Fruit fly (Drosophila melanogaster) whole organism, embryonic: ENCODE measurements around the gene Rh3.

ENCODE experiments used
- ATbp ChIP-seq: fragments of 200-800 bp; sonication (Bioruptor generic); optimal IDR thresholded peaks from 2 replicates; lab custom pipeline; 2017; ENCODE audit warnings: missing biosample characterization, mild to moderate bottlenecking, missing genetic modification characterization, missing genetic modification reagents
- Adf1 ChIP-seq: fragments of 200-800 bp; sonication (Bioruptor generic); IDR thresholded peaks from 2 replicates; pipeline ENCODE4 v1.3.6; 2022; ENCODE audit warnings: missing biosample characterization, missing genetic modification characterization
- B-H1 ChIP-seq: fragments of 200-800 bp; sonication (Bioruptor generic); IDR thresholded peaks from 3 replicates; pipeline ENCODE4 v1.3.6; 2022; ENCODE audit warnings: missing biosample characterization, missing genetic modification characterization
- B-H2 ChIP-seq: fragments of 200-800 bp; sonication (Bioruptor generic); optimal IDR thresholded peaks from 2 replicates; lab custom pipeline; 2018; ENCODE audit warnings: missing biosample characterization, mild to moderate bottlenecking, missing genetic modification characterization
- CG10543 ChIP-seq: fragments of 200-800 bp; sonication (Bioruptor generic); optimal IDR thresholded peaks from 3 replicates; lab custom pipeline; 2017; ENCODE audit warnings: missing biosample characterization, mild to moderate bottlenecking, missing genetic modification characterization, moderate library complexity
- CG11093 ChIP-seq: fragments of 200-800 bp; sonication (Bioruptor generic); IDR thresholded peaks from 3 replicates; pipeline ENCODE4 v1.3.6; 2022; ENCODE audit warnings: missing biosample characterization, missing genetic modification characterization
- CG11695 ChIP-seq: fragments of 200-800 bp; sonication (Bioruptor generic); IDR thresholded peaks from 3 replicates; pipeline ENCODE4 v1.3.6; 2022; ENCODE audit warnings: missing biosample characterization, missing genetic modification characterization
- CG13775 ChIP-seq: fragments of 200-800 bp; sonication (Bioruptor generic); optimal IDR thresholded peaks from 3 replicates; lab custom pipeline; 2017; ENCODE audit warnings: missing biosample characterization, mild to moderate bottlenecking, missing genetic modification characterization
- CG16863 ChIP-seq: fragments of 200-800 bp; sonication (Bioruptor generic); optimal IDR thresholded peaks from 3 replicates; lab custom pipeline; 2016; ENCODE audit warnings: missing biosample characterization, missing genetic modification characterization
- CG18011 ChIP-seq: fragments of 200-800 bp; sonication (Bioruptor generic); optimal IDR thresholded peaks from 2 replicates; lab custom pipeline; 2017; ENCODE audit warnings: missing biosample characterization, missing genetic modification characterization, mild to moderate bottlenecking, moderate library complexity, missing genotype
- CG18599 ChIP-seq: fragments of 200-800 bp; sonication (Bioruptor generic); optimal IDR thresholded peaks from 3 replicates; lab custom pipeline; 2017; ENCODE audit warnings: missing biosample characterization, missing genetic modification characterization, mild to moderate bottlenecking, moderate library complexity, missing genetic modification reagents
- CG32772 ChIP-seq: fragments of 200-800 bp; sonication (Bioruptor generic); IDR thresholded peaks from 2 replicates; pipeline ENCODE4 v1.3.6; 2022; ENCODE audit warnings: missing biosample characterization, missing genetic modification characterization
- CG3838 ChIP-seq: fragments of 200-800 bp; sonication (Bioruptor generic); optimal IDR thresholded peaks from 3 replicates; lab custom pipeline; 2016; ENCODE audit warnings: missing biosample characterization, missing genetic modification characterization
- CG43689 ChIP-seq: fragments of 200-800 bp; sonication (Bioruptor generic); IDR thresholded peaks from 2 replicates; pipeline ENCODE4 v1.3.6; 2022; ENCODE audit warnings: missing biosample characterization, missing genetic modification characterization
- CG6254 ChIP-seq: fragments of 200-800 bp; sonication (Bioruptor generic); optimal IDR thresholded peaks from 3 replicates; lab custom pipeline; 2017; ENCODE audit warnings: mild to moderate bottlenecking, missing biosample characterization, missing genetic modification reagents, missing genetic modification characterization
- CG7271 ChIP-seq: fragments of 200-800 bp; sonication (Bioruptor generic); optimal IDR thresholded peaks from 2 replicates; lab custom pipeline; 2018; ENCODE audit warnings: missing biosample characterization, mild to moderate bottlenecking, missing genetic modification characterization, moderate library complexity
- CG8359 ChIP-seq: fragments of 200-800 bp; sonication (Bioruptor generic); optimal IDR thresholded peaks from 2 replicates; lab custom pipeline; 2017; ENCODE audit warnings: missing biosample characterization, mild to moderate bottlenecking, missing genetic modification characterization, borderline replicate concordance
- CG9437 ChIP-seq: fragments of 200-800 bp; sonication (Bioruptor generic); optimal IDR thresholded peaks from 2 replicates; lab custom pipeline; 2018; ENCODE audit warnings: missing biosample characterization, mild to moderate bottlenecking, missing genetic modification characterization
- CTCF ChIP-seq: fragments of 200-800 bp; sonication (Bioruptor generic); optimal IDR thresholded peaks from 2 replicates; lab custom pipeline; 2017; ENCODE audit warnings: missing biosample characterization, mild to moderate bottlenecking, missing genetic modification characterization, moderate library complexity
- Chrac-16 ChIP-seq: fragments of 200-800 bp; sonication (Bioruptor generic); optimal IDR thresholded peaks from 3 replicates; lab custom pipeline; 2016; ENCODE audit warnings: missing biosample characterization, missing genetic modification characterization
- Dll ChIP-seq: fragments of 200-800 bp; sonication (Bioruptor generic); IDR thresholded peaks from 4 replicates; pipeline ENCODE4 v1.3.6; 2022; ENCODE audit warnings: missing biosample characterization, missing genetic modification characterization; ENCODE audit not compliant: partially characterized antibody
- Dref ChIP-seq: fragments of 200-800 bp; sonication (Bioruptor generic); IDR thresholded peaks from 2 replicates; pipeline ENCODE4 v1.3.6; 2022; ENCODE audit warnings: missing biosample characterization, missing genetic modification characterization
- ERR ChIP-seq: fragments of 200-800 bp; sonication (Bioruptor generic); optimal IDR thresholded peaks from 2 replicates; lab custom pipeline; 2016; ENCODE audit warnings: missing biosample characterization, missing genetic modification characterization
- Fer1 ChIP-seq: fragments of 200-800 bp; sonication (Bioruptor generic); optimal IDR thresholded peaks from 2 replicates; lab custom pipeline; 2017; ENCODE audit warnings: missing biosample characterization, mild to moderate bottlenecking, missing genetic modification characterization
- Fer2 ChIP-seq: fragments of 200-800 bp; sonication (Bioruptor generic); optimal IDR thresholded peaks from 2 replicates; lab custom pipeline; 2018; ENCODE audit warnings: missing biosample characterization, mild to moderate bottlenecking, missing genetic modification characterization, moderate library complexity
- Fer3 ChIP-seq: fragments of 200-800 bp; sonication (Bioruptor generic); optimal IDR thresholded peaks from 2 replicates; lab custom pipeline; 2018; ENCODE audit warnings: missing biosample characterization, mild to moderate bottlenecking, missing genetic modification characterization, moderate library complexity
- HLH54F ChIP-seq: fragments of 200-800 bp; sonication (Bioruptor generic); optimal IDR thresholded peaks from 3 replicates; lab custom pipeline; 2016; ENCODE audit warnings: missing biosample characterization, missing genetic modification characterization
- Lhr ChIP-seq: fragments of 200-800 bp; sonication (Bioruptor generic); optimal IDR thresholded peaks from 3 replicates; lab custom pipeline; 2017; ENCODE audit warnings: mild to moderate bottlenecking, missing biosample characterization, missing genetic modification reagents, missing genetic modification characterization
- MBD-R2 ChIP-seq: fragments of 200-800 bp; sonication (Bioruptor generic); IDR thresholded peaks from 2 replicates; pipeline ENCODE4 v1.3.6; 2022; ENCODE audit warnings: missing biosample characterization, missing genetic modification characterization
- Med ChIP-seq: fragments of 200-800 bp; sonication (Bioruptor generic); peaks from one replicate; lab custom pipeline; 2016; ENCODE audit warnings: missing biosample characterization, missing genetic modification characterization, mild to moderate bottlenecking, inconsistent platforms, moderate library complexity
- NC2α ChIP-seq: fragments of 200-800 bp; sonication (Bioruptor generic); optimal IDR thresholded peaks from 2 replicates; lab custom pipeline; 2016; ENCODE audit warnings: missing biosample characterization, missing genetic modification characterization
- NFAT ChIP-seq: fragments of 200-800 bp; sonication (Bioruptor generic); IDR thresholded peaks from 2 replicates; pipeline ENCODE4 v1.3.6; 2022; ENCODE audit warnings: missing biosample characterization, missing genetic modification characterization
- NfI ChIP-seq: fragments of 200-800 bp; sonication (Bioruptor generic); optimal IDR thresholded peaks from 3 replicates; lab custom pipeline; 2018; ENCODE audit warnings: missing biosample characterization, mild to moderate bottlenecking, missing genetic modification characterization, moderate library complexity
- Scr ChIP-seq: fragments of 200-800 bp; sonication (Bioruptor generic); IDR thresholded peaks from 2 replicates; pipeline ENCODE4 v1.3.6; 2022; ENCODE audit warnings: missing biosample characterization, missing genetic modification characterization; ENCODE audit not compliant: partially characterized antibody
- ato ChIP-seq: fragments of 200-800 bp; sonication (Bioruptor generic); IDR thresholded peaks from 2 replicates; pipeline ENCODE4 v1.3.6; 2022; ENCODE audit warnings: missing biosample characterization, missing genetic modification characterization; ENCODE audit not compliant: partially characterized antibody
- bbx ChIP-seq: fragments of 200-800 bp; sonication (Bioruptor generic); IDR thresholded peaks from 2 replicates; pipeline ENCODE4 v1.3.6; 2022; ENCODE audit warnings: missing biosample characterization, missing genetic modification characterization; ENCODE audit not compliant: partially characterized antibody
- chn ChIP-seq: fragments of 200-800 bp; sonication (Bioruptor generic); optimal IDR thresholded peaks from 2 replicates; lab custom pipeline; 2016; ENCODE audit warnings: missing biosample characterization, missing genetic modification characterization
- ci ChIP-seq: fragments of 200-800 bp; sonication (Bioruptor generic); IDR thresholded peaks from 3 replicates; pipeline ENCODE4 v1.3.6; 2022; ENCODE audit warnings: missing biosample characterization, missing genetic modification characterization
- crp ChIP-seq, 2 experiments: fragments of 200-800 bp; sonication (Bioruptor generic); optimal IDR thresholded peaks; 2 replicates in 1 of 2; 3 replicates in 1 of 2; lab custom pipeline; 2017; ENCODE audit warnings: missing biosample characterization in 2 of 2, missing genetic modification characterization in 2 of 2, mild to moderate bottlenecking in 1 of 2, moderate library complexity in 1 of 2
- fd3F ChIP-seq: fragments of 200-800 bp; sonication (Bioruptor generic); optimal IDR thresholded peaks from 2 replicates; lab custom pipeline; 2018; ENCODE audit warnings: missing biosample characterization, mild to moderate bottlenecking, missing genetic modification characterization, moderate library complexity
- gcm2 ChIP-seq: fragments of 200-800 bp; sonication (Bioruptor generic); optimal IDR thresholded peaks from 2 replicates; lab custom pipeline; 2016; ENCODE audit warnings: missing biosample characterization, missing genetic modification characterization
- klu ChIP-seq: fragments of 200-800 bp; sonication (Bioruptor generic); IDR thresholded peaks from 2 replicates; pipeline ENCODE4 v1.3.6; 2022; ENCODE audit warnings: missing biosample characterization, missing genetic modification characterization
- onecut ChIP-seq: fragments of 200-800 bp; sonication (Bioruptor generic); IDR thresholded peaks from 2 replicates; pipeline ENCODE4 v1.3.6; 2022; ENCODE audit warnings: missing biosample characterization, missing genetic modification characterization
- p53 ChIP-seq: fragments of 200-800 bp; sonication (Bioruptor generic); optimal IDR thresholded peaks from 2 replicates; lab custom pipeline; 2016; ENCODE audit warnings: missing biosample characterization, missing genetic modification characterization
- phol ChIP-seq: fragments of 200-800 bp; sonication (Bioruptor generic); optimal IDR thresholded peaks from 3 replicates; lab custom pipeline; 2018; ENCODE audit warnings: missing biosample characterization, mild to moderate bottlenecking, missing genetic modification characterization, moderate library complexity
- pzg ChIP-seq: fragments of 200-800 bp; sonication (Bioruptor generic); optimal IDR thresholded peaks from 3 replicates; lab custom pipeline; 2018; ENCODE audit warnings: missing biosample characterization, mild to moderate bottlenecking, missing genetic modification characterization, moderate library complexity
- row ChIP-seq: fragments of 200-800 bp; sonication (Bioruptor generic); IDR thresholded peaks from 3 replicates; pipeline ENCODE4 v1.3.6; 2022; ENCODE audit warnings: missing biosample characterization, missing genetic modification characterization
- sens ChIP-seq: fragments of 200-800 bp; sonication (Bioruptor generic); peaks from one replicate; lab custom pipeline; 2016; ENCODE audit warnings: missing biosample characterization, missing genetic modification characterization
- sisA ChIP-seq: fragments of 200-800 bp; sonication (Bioruptor generic); IDR thresholded peaks from 2 replicates; pipeline ENCODE4 v1.3.6; 2022; ENCODE audit warnings: missing biosample characterization, missing genetic modification characterization
- sr ChIP-seq: fragments of 200-800 bp; sonication (Bioruptor generic); IDR thresholded peaks from 3 replicates; pipeline ENCODE4 v1.3.6; 2022; ENCODE audit warnings: missing biosample characterization, missing genetic modification characterization
- zen ChIP-seq: fragments of 200-800 bp; sonication (Bioruptor generic); optimal IDR thresholded peaks from 3 replicates; lab custom pipeline; 2018; ENCODE audit warnings: missing biosample characterization, mild to moderate bottlenecking, missing genetic modification characterization, moderate library complexity
- zfh1 ChIP-seq: fragments of 200-800 bp; sonication (Bioruptor generic); IDR thresholded peaks from 3 replicates; pipeline ENCODE4 v1.3.6; 2022; ENCODE audit warnings: missing biosample characterization, missing genetic modification characterization

The Rh3 gene

DNA sequence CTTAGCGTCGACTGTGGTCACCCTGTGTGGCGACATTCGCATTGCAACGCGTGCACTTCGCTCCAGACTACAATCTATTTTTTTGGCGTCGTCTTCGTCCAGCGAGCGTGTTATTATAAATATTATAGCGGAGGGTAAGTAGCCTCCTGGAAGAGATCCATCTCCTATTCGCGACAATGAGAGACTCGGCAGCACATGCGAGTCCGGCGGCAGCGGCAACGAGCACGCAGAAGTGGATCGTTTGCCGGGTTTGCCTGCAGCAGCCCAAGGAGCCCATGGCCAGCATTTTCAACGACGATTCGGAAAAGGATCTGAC lies 50.5 kb downstream of the Rh3 start, which contains the start of gene idc:
idc (plus strand) TSS at position 60 of the 316 bp plus-strand sequence.
- TF ChIP-seq Chrac-16 (GFP tag; lab: Kevin White, UChicago) (no peak), CG10543 (GFP tag; lab: Kevin White, UChicago) (no peak), ATbp (no peak), sens (GFP tag; lab: Kevin White, UChicago) (no peak), phol (tag; lab: Kevin White, UChicago) (no peak), ERR (no peak), Fer1 (GFP tag; lab: Kevin White, UChicago) (no peak), sr (no peak), B-H2 (GFP tag; lab: Kevin White, UChicago) (no peak), CTCF (no peak), B-H1 (GFP tag; lab: Robert Waterston, UW) (no peak), ato (GFP tag; lab: Robert Waterston, UW) (no peak), CG8359 (GFP tag; lab: Kevin White, UChicago) (no peak), NC2α (no peak), Dref (0 out of 2 replicates have a peak, but pooled peaks have one; percentile 25), pzg (GFP tag; lab: Kevin White, UChicago) (peak; percentile 10), Adf1 (no peak), CG16863 (GFP tag; lab: Kevin White, UChicago) (no peak), gcm2 (GFP tag; lab: Kevin White, UChicago) (no peak), CG18011 (GFP tag; lab: Kevin White, UChicago) (no peak), fd3F (GFP tag; lab: Kevin White, UChicago) (no peak), NFAT (GFP tag; lab: Robert Waterston, UW) (peak; percentile 41; the same call in 1 of the 2 replicates), Fer3 (tag; lab: Kevin White, UChicago) (no peak), CG6254 (GFP tag; lab: Kevin White, UChicago) (peak; percentile 99), Med (GFP tag; lab: Kevin White, UChicago) (peak; percentile 71), p53 (GFP tag; lab: Kevin White, UChicago) (no peak), CG13775 (GFP tag; lab: Kevin White, UChicago) (peak; percentile 69), zfh1 (GFP tag; lab: Robert Waterston, UW) (no peak), bbx (GFP tag; lab: Robert Waterston, UW) (no peak), row (GFP tag; lab: Robert Waterston, UW) (no peak), HLH54F (no peak), CG9437 (GFP tag; lab: Kevin White, UChicago) (peak; percentile 47), CG11695 (GFP tag; lab: Robert Waterston, UW) (no peak), ci (GFP tag; lab: Robert Waterston, UW) (peak; percentile 53; the same call in 2 of the 3 replicates), CG11093 (GFP tag; lab: Robert Waterston, UW) (no peak), CG7271 (tag; lab: Kevin White, UChicago) (no peak), onecut (GFP tag; lab: Robert Waterston, UW) (no peak), zen (tag; lab: Kevin White, UChicago) (no peak), NfI (GFP tag; lab: Kevin White, UChicago) (no peak), CG32772 (GFP tag; lab: Robert Waterston, UW) (no peak), Dll (GFP tag; lab: Robert Waterston, UW) (0 out of 4 replicates have a peak, but pooled peaks have one; percentile 16), CG43689 (GFP tag; lab: Robert Waterston, UW) (no peak), MBD-R2 (GFP tag; lab: Robert Waterston, UW) (peak; percentile 59), chn (GFP tag; lab: Kevin White, UChicago) (no peak), Fer2 (tag; lab: Kevin White, UChicago) (no peak), Lhr (GFP tag; lab: Kevin White, UChicago) (no peak), klu (no peak), sisA (GFP tag; lab: Robert Waterston, UW) (no peak), crp (GFP tag; optimal IDR thresholded peaks at IDR 0.05; lab: Kevin White, UChicago) (no peak), CG3838 (GFP tag; lab: Kevin White, UChicago) (no peak), CG18599 (no peak), Scr (GFP tag; lab: Robert Waterston, UW) (no peak)
